Worm (Caenorhabditis elegans): Measurements from ENCODE around the gene ntc-1.

DNA sequence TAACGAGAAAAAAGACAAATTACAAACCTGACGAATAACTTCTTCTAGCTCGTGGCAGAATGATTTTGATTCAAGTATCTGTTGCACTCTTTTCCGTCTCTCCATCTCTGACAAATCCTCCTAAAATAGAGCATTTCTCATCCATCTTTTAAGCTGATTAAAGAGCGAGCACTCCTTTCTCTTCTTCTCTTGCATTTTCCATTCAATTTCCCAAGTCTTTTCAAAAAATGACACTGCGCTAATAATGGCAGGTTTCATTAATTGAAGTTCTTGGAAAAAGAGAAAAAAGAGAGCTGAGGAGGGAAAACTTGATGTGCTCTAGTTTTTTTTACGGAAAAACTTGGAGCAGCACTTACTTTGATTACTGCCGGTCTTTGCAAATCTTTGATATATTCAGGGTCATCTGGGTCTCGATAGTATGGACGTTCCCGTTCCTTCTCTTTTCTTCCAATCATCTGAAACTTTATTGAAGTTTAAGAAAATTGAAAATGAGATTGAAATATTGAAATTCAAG is 6.3 kb upstream of the ntc-1 start, which contains the start of gene add-1:
- TF ChIP-seq nhr-28 (tag; optimal IDR thresholded peaks at IDR 0.05) (no peak), tlp-1 (tag; optimal IDR thresholded peaks at IDR 0.05) (no peak), xbp-1 (tag; optimal IDR thresholded peaks at IDR 0.05) (no peak), ama-1 (optimal IDR thresholded peaks at IDR 0.05) (no peak)
